Worm (Caenorhabditis elegans) whole organism, L3 larva: ENCODE measurements around the gene R02F11.1.

ENCODE experiments used
- R02D3.7 ChIP-seq: fragments of 150-350 bp; optimal IDR thresholded peaks from 2 replicates; lab custom pipeline; 2014; ENCODE audit warnings: missing biosample characterization, missing genetic modification characterization
- mdl-1 ChIP-seq: fragments of 150-350 bp; optimal IDR thresholded peaks from 2 replicates; lab custom pipeline; 2014; ENCODE audit warnings: missing biosample characterization, missing genetic modification characterization
- nfya-1 ChIP-seq: sonication (generic microtip); optimal IDR thresholded peaks from 2 replicates; lab custom pipeline; 2017; ENCODE audit warnings: missing genetic modification characterization, mild to moderate bottlenecking, missing compliant biosample characterization, antibody characterized with exemption, moderate library complexity; ENCODE audit not compliant: insufficient read depth
- nhr-237 ChIP-seq: fragments of 150-350 bp; optimal IDR thresholded peaks from 2 replicates; lab custom pipeline; 2014; ENCODE audit warnings: missing biosample characterization, missing genetic modification characterization
- ztf-4 ChIP-seq: fragments of 150-350 bp; optimal IDR thresholded peaks from 2 replicates; lab custom pipeline; 2014; ENCODE audit warnings: missing biosample characterization, missing genetic modification characterization

- TF ChIP-seq nfya-1 (tag; lab: Kevin White, UChicago), result no peak
- no peak for TF ChIP-seq mdl-1 (tag; lab: Kevin White, UChicago)
- no peak for TF ChIP-seq ztf-4 (tag; lab: Kevin White, UChicago)
- TF ChIP-seq R02D3.7 (tag; lab: Kevin White, UChicago), result no peak
- no peak for TF ChIP-seq nhr-237 (tag; lab: Kevin White, UChicago)
Measured at ce11 chrV:4851969-4852368, 51.1 kb downstream of the R02F11.1 start.
